Fruit fly (Drosophila melanogaster) whole organism, prepupa: ENCODE results near the gene CG15021.

Experiments
- Blimp-1 ChIP-seq: fragments of 200-800 bp; sonication (Bioruptor generic); optimal IDR thresholded peaks from 3 replicates; lab custom pipeline; 2017; ENCODE audit warnings: missing biosample characterization, missing genetic modification characterization, mild to moderate bottlenecking, moderate library complexity, missing genetic modification reagents
- CG11902 ChIP-seq: fragments of 200-800 bp; sonication (Bioruptor generic); optimal IDR thresholded peaks from 3 replicates; lab custom pipeline; 2016; ENCODE audit warnings: missing biosample characterization, missing genetic modification characterization
- Gug ChIP-seq: fragments of 200-800 bp; sonication (Bioruptor generic); IDR thresholded peaks from 2 replicates; pipeline ENCODE4 v1.3.6; 2022; ENCODE audit warnings: missing biosample characterization, missing genetic modification characterization
- Hr39 ChIP-seq: fragments of 200-800 bp; sonication (Bioruptor generic); optimal IDR thresholded peaks from 2 replicates; lab custom pipeline; 2016; ENCODE audit warnings: missing biosample characterization, missing genetic modification characterization
- Hr4 ChIP-seq: fragments of 200-800 bp; sonication (Bioruptor generic); optimal IDR thresholded peaks from 3 replicates; lab custom pipeline; 2016; ENCODE audit warnings: missing biosample characterization, missing genetic modification characterization
- OdsH ChIP-seq: fragments of 200-800 bp; sonication (Bioruptor generic); optimal IDR thresholded peaks from 3 replicates; lab custom pipeline; 2016; ENCODE audit warnings: missing biosample characterization, missing genetic modification characterization
- Sox102F ChIP-seq: fragments of 200-800 bp; sonication (Bioruptor generic); optimal IDR thresholded peaks from 2 replicates; lab custom pipeline; 2016; ENCODE audit warnings: missing biosample characterization, mild to moderate bottlenecking, missing genetic modification characterization
- fd59A ChIP-seq: fragments of 200-800 bp; sonication (Bioruptor generic); optimal IDR thresholded peaks from 2 replicates; lab custom pipeline; 2017; ENCODE audit warnings: missing biosample characterization, mild to moderate bottlenecking, missing genetic modification characterization, missing genetic modification reagents
- fd85E ChIP-seq: fragments of 200-800 bp; sonication (Bioruptor generic); optimal IDR thresholded peaks from 3 replicates; lab custom pipeline; 2016; ENCODE audit warnings: missing biosample characterization, missing genetic modification characterization
- spab ChIP-seq: fragments of 200-800 bp; sonication (Bioruptor generic); optimal IDR thresholded peaks from 2 replicates; lab custom pipeline; 2017; ENCODE audit warnings: missing biosample characterization, mild to moderate bottlenecking, missing genetic modification characterization, missing genetic modification reagents

- TF ChIP-seq fd85E: no peak
- no peak for TF ChIP-seq Blimp-1 (GFP tag; lab: Kevin White, UChicago)
- TF ChIP-seq Gug (GFP tag; lab: Robert Waterston, UW): no peak
- TF ChIP-seq OdsH (GFP tag; lab: Kevin White, UChicago): no peak
- TF ChIP-seq Hr39 (GFP tag; lab: Kevin White, UChicago): no peak
- no peak for TF ChIP-seq CG11902
- TF ChIP-seq Sox102F: no peak
- TF ChIP-seq fd59A (GFP tag; lab: Kevin White, UChicago): no peak
- no peak for TF ChIP-seq Hr4 (GFP tag; lab: Kevin White, UChicago)
- no peak for TF ChIP-seq spab
These were observed 26.5 kb upstream of the CG15021 start for dm6 chr3L:4409898-4410629.
